Worm (Caenorhabditis elegans): Measurements from ENCODE around the gene F37A4.3.

Gene F37A4.3

DNA sequence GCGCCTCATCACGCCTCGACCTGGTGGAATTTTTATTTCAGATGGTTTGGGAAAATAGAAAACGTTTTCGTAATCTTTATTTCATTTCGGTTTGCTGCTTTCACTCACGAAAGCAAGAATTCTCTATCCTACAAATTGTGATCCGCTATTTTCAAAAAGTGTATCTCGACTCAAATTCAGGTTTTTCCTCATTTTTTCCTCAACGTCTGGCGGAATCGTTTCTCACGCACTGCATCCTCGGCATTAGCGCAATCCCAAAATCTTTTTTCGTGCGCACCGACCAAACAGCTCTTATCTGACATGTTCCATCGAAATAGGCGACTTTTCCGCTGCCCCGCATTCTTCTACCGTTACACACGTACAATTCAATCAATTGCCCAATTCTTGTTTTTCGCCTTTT is at the start of gene F37A4.3:
TSS of gene F37A4.3 (plus strand) at position 301 of the 400 bp plus-strand sequence.
- no peak for TF ChIP-seq klf-2 (GFP tag; conservative IDR thresholded peaks at IDR 0.05)
- TF ChIP-seq ref-1 (GFP tag; conservative IDR thresholded peaks at IDR 0.05): no peak
- no peak for TF ChIP-seq T22C8.4 (GFP tag; IDR thresholded peaks at IDR 0.05)
- TF ChIP-seq med-1 (GFP tag; optimal IDR thresholded peaks at IDR 0.05; ENCODE audit: insufficient read depth): no peak

DNA sequence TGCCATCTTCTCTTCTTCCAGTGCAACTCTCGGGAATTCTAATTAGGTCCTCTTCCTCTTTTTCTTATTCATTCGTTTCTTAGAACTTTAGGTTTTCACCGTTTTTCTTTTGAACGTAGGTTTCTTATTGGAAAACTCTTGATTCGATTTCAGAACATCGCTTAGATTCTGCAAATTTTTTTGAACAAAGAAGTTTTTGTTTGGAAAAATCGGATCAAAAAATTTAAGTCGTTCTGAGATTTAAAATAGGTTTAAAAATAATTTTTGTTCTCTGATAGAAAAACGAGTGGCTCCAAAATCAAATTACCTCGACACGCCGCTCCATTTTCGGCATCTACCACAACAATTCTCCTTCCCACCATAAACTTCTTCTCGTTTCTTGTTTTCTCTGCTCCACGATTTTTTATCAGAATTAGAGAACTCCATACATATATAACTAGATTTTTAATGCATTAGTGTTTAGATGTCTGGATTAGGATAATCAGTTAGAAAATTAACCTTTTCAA is 47.6 kb upstream of the F37A4.3 start:
- TF ChIP-seq flt-1 (GFP tag; IDR thresholded peaks at IDR 0.05): no peak
- TF ChIP-seq cog-1 (tag; optimal IDR thresholded peaks at IDR 0.05): no peak
- no peak for TF ChIP-seq tab-1 (GFP tag; IDR thresholded peaks at IDR 0.05)
- TF ChIP-seq klf-2 (GFP tag; conservative IDR thresholded peaks at IDR 0.05): no peak
- TF ChIP-seq ztf-23 (GFP tag; IDR thresholded peaks at IDR 0.05): no peak
- TF ChIP-seq ztf-29 (GFP tag; IDR thresholded peaks at IDR 0.05): no peak
- TF ChIP-seq ref-1 (GFP tag; conservative IDR thresholded peaks at IDR 0.05): no peak
- TF ChIP-seq T22C8.4 (GFP tag; IDR thresholded peaks at IDR 0.05): no peak
- TF ChIP-seq med-1 (GFP tag; optimal IDR thresholded peaks at IDR 0.05; ENCODE audit: insufficient read depth): no peak

DNA sequence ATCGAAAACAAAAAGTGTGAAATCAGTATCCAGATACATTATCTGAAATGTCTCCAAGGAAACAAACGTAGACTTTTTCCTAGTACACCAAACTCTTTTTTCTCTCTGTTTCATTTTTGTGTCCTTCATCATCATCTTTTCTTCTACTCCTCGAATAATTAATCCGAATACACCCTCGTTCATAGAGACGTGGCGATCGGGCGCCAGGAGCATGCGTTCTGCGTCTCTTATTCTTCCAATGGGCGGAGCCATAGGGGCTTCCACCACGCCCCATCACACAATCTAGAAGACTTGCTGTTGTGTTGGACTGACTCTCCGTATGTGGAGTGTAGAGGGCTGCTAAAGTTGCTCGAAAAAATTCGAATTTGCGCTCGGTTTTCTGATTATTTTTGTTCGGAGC is 42.9 kb upstream of the F37A4.3 start, which contains the start of gene rbf-1:
TSS of gene rbf-1 (plus strand) at position 301 of the 400 bp plus-strand sequence.
- no peak for TF ChIP-seq ref-1 (GFP tag; conservative IDR thresholded peaks at IDR 0.05)
- no peak for TF ChIP-seq ztf-23 (GFP tag; IDR thresholded peaks at IDR 0.05)
- no peak for TF ChIP-seq klf-2 (GFP tag; conservative IDR thresholded peaks at IDR 0.05)
- no peak for TF ChIP-seq T22C8.4 (GFP tag; IDR thresholded peaks at IDR 0.05)
- TF ChIP-seq tab-1 (GFP tag; IDR thresholded peaks at IDR 0.05): no peak
- no peak for TF ChIP-seq ztf-29 (GFP tag; IDR thresholded peaks at IDR 0.05)
- TF ChIP-seq flt-1 (GFP tag; IDR thresholded peaks at IDR 0.05): no peak
- no peak for TF ChIP-seq cog-1 (tag; optimal IDR thresholded peaks at IDR 0.05)
- no peak for TF ChIP-seq med-1 (GFP tag; optimal IDR thresholded peaks at IDR 0.05; ENCODE audit: insufficient read depth)

DNA sequence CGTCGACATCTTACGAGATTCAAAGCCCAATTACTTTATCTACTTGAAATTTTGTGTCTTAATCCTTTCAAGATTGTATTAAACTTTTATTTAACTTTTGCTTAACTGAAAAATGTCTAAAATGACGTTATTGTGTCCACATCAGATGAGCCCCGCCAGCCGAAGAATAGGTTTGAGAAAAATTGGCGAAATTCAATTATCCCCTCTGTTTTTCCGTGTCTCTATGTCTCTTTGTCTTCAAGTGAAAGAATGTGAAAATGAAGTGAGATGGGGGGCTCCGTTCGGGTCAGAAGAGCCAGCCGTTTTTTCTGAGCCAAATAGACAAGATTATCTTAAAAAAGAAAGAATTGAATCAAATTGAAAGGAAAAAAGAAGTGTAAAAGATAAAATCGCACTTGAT is 41.1 kb upstream of the F37A4.3 start:
- TF ChIP-seq klf-2 (GFP tag; conservative IDR thresholded peaks at IDR 0.05) (no peak), T22C8.4 (GFP tag; IDR thresholded peaks at IDR 0.05) (no peak), flt-1 (GFP tag; IDR thresholded peaks at IDR 0.05) (no peak), cog-1 (tag; optimal IDR thresholded peaks at IDR 0.05) (no peak), ztf-29 (GFP tag; IDR thresholded peaks at IDR 0.05) (no peak), ref-1 (GFP tag; conservative IDR thresholded peaks at IDR 0.05) (no peak), tab-1 (GFP tag; IDR thresholded peaks at IDR 0.05) (no peak), ztf-23 (GFP tag; IDR thresholded peaks at IDR 0.05) (no peak), med-1 (GFP tag; optimal IDR thresholded peaks at IDR 0.05; ENCODE audit: insufficient read depth) (no peak)

DNA sequence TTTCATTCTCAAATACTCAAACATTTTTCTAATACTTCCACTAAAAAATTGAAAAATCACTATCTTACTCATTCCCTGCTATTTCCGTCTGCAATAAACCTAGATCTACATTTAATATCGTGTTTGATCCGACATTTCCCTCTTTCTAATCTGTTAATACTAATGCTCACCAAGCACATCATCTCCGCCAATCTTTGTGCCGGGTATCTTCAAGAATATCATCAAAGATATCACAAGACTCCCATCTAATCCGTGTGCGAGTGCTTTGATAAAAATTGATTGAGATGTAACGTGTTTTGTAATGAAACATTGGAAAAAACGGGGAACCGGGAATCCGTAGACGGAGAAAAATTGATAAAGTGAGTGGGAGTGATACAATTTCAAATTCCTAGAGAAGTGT is 39.0 kb upstream of the F37A4.3 start:
- no peak for TF ChIP-seq T22C8.4 (GFP tag; IDR thresholded peaks at IDR 0.05)
- TF ChIP-seq ztf-29 (GFP tag; IDR thresholded peaks at IDR 0.05): no peak
- TF ChIP-seq ref-1 (GFP tag; conservative IDR thresholded peaks at IDR 0.05): no peak
- no peak for TF ChIP-seq cog-1 (tag; optimal IDR thresholded peaks at IDR 0.05)
- no peak for TF ChIP-seq ztf-23 (GFP tag; IDR thresholded peaks at IDR 0.05)
- TF ChIP-seq klf-2 (GFP tag; conservative IDR thresholded peaks at IDR 0.05): no peak
- TF ChIP-seq flt-1 (GFP tag; IDR thresholded peaks at IDR 0.05): no peak
- no peak for TF ChIP-seq tab-1 (GFP tag; IDR thresholded peaks at IDR 0.05)
- TF ChIP-seq med-1 (GFP tag; optimal IDR thresholded peaks at IDR 0.05; ENCODE audit: insufficient read depth): no peak

DNA sequence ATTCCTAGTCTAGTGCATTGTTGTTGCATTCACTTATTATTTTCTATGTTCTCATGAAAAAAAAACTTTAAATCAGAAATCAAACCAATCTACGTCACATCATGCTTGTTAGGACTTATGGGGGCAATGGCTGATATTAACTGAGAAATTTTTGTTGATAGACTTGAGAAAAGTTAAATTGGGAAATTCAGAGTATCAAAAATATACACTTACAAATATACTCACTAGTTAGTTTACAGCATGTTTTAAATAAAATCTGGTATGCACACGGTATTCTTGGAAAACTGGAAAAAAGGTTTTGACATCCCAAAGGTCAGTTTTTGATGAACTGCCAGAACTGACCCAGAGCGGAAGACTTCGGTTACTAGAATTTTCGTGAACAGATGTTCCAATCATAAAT is 37.4 kb upstream of the F37A4.3 start:
- TF ChIP-seq cog-1 (tag; optimal IDR thresholded peaks at IDR 0.05) (no peak), klf-2 (GFP tag; conservative IDR thresholded peaks at IDR 0.05) (no peak), med-1 (GFP tag; optimal IDR thresholded peaks at IDR 0.05; ENCODE audit: insufficient read depth) (no peak), flt-1 (GFP tag; IDR thresholded peaks at IDR 0.05) (no peak)

DNA sequence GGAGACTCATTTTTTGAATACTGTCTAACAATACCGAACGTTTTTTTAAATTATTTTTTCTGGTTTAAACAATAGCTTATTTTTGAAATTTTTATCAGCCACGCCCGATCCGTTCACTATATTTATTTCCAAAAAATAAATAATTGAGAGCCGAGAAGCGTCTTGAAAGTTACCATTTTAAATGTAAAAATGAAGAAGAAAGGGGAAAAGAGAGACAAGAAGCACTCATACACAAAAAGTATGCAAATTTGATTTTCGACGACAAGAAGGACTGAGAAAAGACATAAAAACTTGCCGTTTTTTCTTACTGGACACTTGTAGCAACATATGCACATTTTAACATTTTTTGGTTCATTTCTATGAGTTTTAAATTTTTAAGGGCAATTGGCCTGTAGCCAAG is 36.6 kb upstream of the F37A4.3 start:
- TF ChIP-seq ztf-23 (GFP tag; IDR thresholded peaks at IDR 0.05) (no peak), tab-1 (GFP tag; IDR thresholded peaks at IDR 0.05) (no peak), ztf-29 (GFP tag; IDR thresholded peaks at IDR 0.05) (no peak), med-1 (GFP tag; optimal IDR thresholded peaks at IDR 0.05; ENCODE audit: insufficient read depth) (no peak), cog-1 (tag; optimal IDR thresholded peaks at IDR 0.05) (no peak), flt-1 (GFP tag; IDR thresholded peaks at IDR 0.05) (no peak), T22C8.4 (GFP tag; IDR thresholded peaks at IDR 0.05) (no peak), klf-2 (GFP tag; conservative IDR thresholded peaks at IDR 0.05) (no peak), ref-1 (GFP tag; conservative IDR thresholded peaks at IDR 0.05) (no peak)

DNA sequence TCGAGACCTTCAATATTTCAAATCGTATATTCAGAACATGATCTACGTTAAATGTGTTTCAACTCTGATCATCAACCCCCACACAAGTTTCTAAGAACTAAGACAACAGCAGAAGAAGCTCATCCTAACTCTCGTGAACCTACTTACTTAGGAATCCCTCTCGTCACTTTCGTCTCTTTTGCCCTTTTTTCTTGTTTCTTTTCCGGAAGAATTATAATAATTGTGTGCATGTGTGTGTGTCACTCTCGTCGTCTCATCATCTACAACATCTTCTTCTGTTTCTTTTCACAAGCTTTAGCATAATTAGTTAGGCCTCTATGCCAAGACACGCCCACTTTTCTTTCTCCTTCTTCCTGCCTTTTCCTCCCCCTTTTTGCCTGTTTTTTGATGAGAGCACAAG is 27.9 kb upstream of the F37A4.3 start:
- no peak for TF ChIP-seq cog-1 (tag; optimal IDR thresholded peaks at IDR 0.05)
- no peak for TF ChIP-seq klf-2 (GFP tag; conservative IDR thresholded peaks at IDR 0.05)
- TF ChIP-seq ztf-29 (GFP tag; IDR thresholded peaks at IDR 0.05): no peak
- no peak for TF ChIP-seq med-1 (GFP tag; optimal IDR thresholded peaks at IDR 0.05; ENCODE audit: insufficient read depth)
- no peak for TF ChIP-seq ref-1 (GFP tag; conservative IDR thresholded peaks at IDR 0.05)
- TF ChIP-seq T22C8.4 (GFP tag; IDR thresholded peaks at IDR 0.05): no peak

DNA sequence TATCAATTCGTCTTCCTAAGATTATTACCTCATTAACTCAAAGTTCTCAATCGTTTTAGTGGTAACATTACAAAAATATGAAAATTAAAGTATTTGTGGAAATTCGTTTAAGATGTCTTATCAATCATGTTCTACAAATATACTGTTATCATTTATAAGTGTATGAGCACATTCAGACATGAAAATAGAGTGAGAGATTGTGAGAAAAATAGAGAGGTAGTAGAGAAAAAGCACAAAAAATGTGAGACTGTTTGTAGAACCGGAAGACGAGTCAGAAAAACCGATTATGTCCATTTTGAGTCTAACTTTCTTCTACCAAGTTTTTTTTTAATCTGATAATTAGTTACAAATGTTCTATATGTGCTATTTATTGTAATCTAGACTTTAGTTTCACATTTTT is 25.1 kb upstream of the F37A4.3 start:
- TF ChIP-seq cog-1 (tag; optimal IDR thresholded peaks at IDR 0.05): no peak
- TF ChIP-seq tab-1 (GFP tag; IDR thresholded peaks at IDR 0.05): no peak
- no peak for TF ChIP-seq ztf-29 (GFP tag; IDR thresholded peaks at IDR 0.05)
- TF ChIP-seq T22C8.4 (GFP tag; IDR thresholded peaks at IDR 0.05): no peak
- no peak for TF ChIP-seq ztf-23 (GFP tag; IDR thresholded peaks at IDR 0.05)
- TF ChIP-seq klf-2 (GFP tag; conservative IDR thresholded peaks at IDR 0.05): no peak
- no peak for TF ChIP-seq flt-1 (GFP tag; IDR thresholded peaks at IDR 0.05)
- no peak for TF ChIP-seq ref-1 (GFP tag; conservative IDR thresholded peaks at IDR 0.05)
- TF ChIP-seq med-1 (GFP tag; optimal IDR thresholded peaks at IDR 0.05; ENCODE audit: insufficient read depth): no peak

DNA sequence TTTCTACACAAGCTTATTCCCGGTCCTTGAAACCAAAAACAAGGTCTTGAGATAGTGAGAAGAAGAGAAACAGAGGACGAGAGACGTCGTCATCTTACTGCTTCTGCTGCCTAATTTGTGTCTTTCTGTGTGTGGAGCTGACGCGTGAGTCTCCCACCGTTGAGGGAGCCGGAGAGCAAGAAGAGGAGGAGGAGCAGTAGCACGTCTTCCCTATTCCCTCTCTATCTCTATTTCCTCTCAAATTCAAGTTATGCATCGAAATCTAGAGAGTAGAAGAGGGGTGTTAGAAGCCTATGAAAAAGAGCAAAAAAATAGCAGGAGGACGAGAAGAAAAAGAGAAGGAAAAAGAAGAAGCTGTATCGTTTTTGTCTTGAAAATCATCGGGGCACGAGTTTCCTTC is 23.2 kb upstream of the F37A4.3 start:
- TF ChIP-seq ztf-29 (GFP tag; IDR thresholded peaks at IDR 0.05) (no peak), cog-1 (tag; optimal IDR thresholded peaks at IDR 0.05) (no peak), med-1 (GFP tag; optimal IDR thresholded peaks at IDR 0.05; ENCODE audit: insufficient read depth) (no peak), tab-1 (GFP tag; IDR thresholded peaks at IDR 0.05) (no peak), ref-1 (GFP tag; conservative IDR thresholded peaks at IDR 0.05) (no peak), klf-2 (GFP tag; conservative IDR thresholded peaks at IDR 0.05) (no peak), flt-1 (GFP tag; IDR thresholded peaks at IDR 0.05) (no peak), ztf-23 (GFP tag; IDR thresholded peaks at IDR 0.05) (no peak), T22C8.4 (GFP tag; IDR thresholded peaks at IDR 0.05) (no peak)
